Worm (Caenorhabditis elegans) whole organism, L1 larva: ENCODE results near the gene K08H2.3.
A peak's percentile ranks its signal among the peaks of the same experiment; 100 is the strongest.

Experiments used
- C04F5.9 ChIP-seq: sonication (generic microtip); optimal IDR thresholded peaks from 2 replicates; lab custom pipeline; 2016; ENCODE audit warnings: missing genetic modification characterization, missing compliant biosample characterization
- aha-1 ChIP-seq: fragments of 150-350 bp; optimal IDR thresholded peaks from 2 replicates; lab custom pipeline; 2014; ENCODE audit warnings: missing biosample characterization, missing genetic modification characterization
- alr-1 ChIP-seq: fragments of 200-800 bp; sonication (Bioruptor generic); optimal IDR thresholded peaks from 2 replicates; lab custom pipeline; 2018; ENCODE audit warnings: borderline replicate concordance, mild to moderate bottlenecking, missing genetic modification characterization, missing compliant biosample characterization
- ama-1 ChIP-seq: fragments of 150-350 bp; optimal IDR thresholded peaks from 2 replicates; lab custom pipeline; 2014
- ceh-8 ChIP-seq: fragments of 200-800 bp; sonication (Bioruptor generic); optimal IDR thresholded peaks from 2 replicates; lab custom pipeline; 2018; ENCODE audit warnings: mild to moderate bottlenecking, missing genetic modification characterization, moderate library complexity, missing compliant biosample characterization
- ceh-82 ChIP-seq, 3 experiments: fragments of 150-350 bp in 1 of 3; sonication (generic microtip) in 2 of 3; optimal IDR thresholded peaks; 2 replicates each; lab custom pipeline; 2014 to 2017; ENCODE audit warnings: missing biosample characterization in 3 of 3, missing genetic modification characterization in 3 of 3
- dpl-1 ChIP-seq, 3 experiments: fragments of 150-350 bp in 2 of 3; sonication (generic microtip) in 1 of 3; optimal IDR thresholded peaks; 2 replicates each; lab custom pipeline; 2014 to 2017; ENCODE audit warnings: missing biosample characterization in 3 of 3, missing genetic modification characterization in 3 of 3, missing genetic modification reagents in 3 of 3
- dsc-1 ChIP-seq: sonication (generic microtip); optimal IDR thresholded peaks from 2 replicates; lab custom pipeline; 2016; ENCODE audit warnings: mild to moderate bottlenecking, missing genetic modification characterization, missing compliant biosample characterization
- efl-1 ChIP-seq, 4 experiments: fragments of 150-350 bp; optimal IDR thresholded peaks in 3 of 4; peaks in 1 of 4; 1 replicate in 1 of 4; 2 replicates in 3 of 4; lab custom pipeline; 2014; ENCODE audit warnings: missing biosample characterization in 2 of 4, missing genetic modification characterization in 2 of 4, missing genetic modification reagents in 2 of 4
- efl-3 ChIP-seq: fragments of 200-800 bp; sonication (Bioruptor generic); optimal IDR thresholded peaks from 2 replicates; lab custom pipeline; 2018; ENCODE audit warnings: mild to moderate bottlenecking, missing genetic modification characterization, missing compliant biosample characterization
- egl-13 ChIP-seq: sonication (generic microtip); optimal IDR thresholded peaks from 2 replicates; lab custom pipeline; 2016; ENCODE audit warnings: missing genotype, missing genetic modification reagents, missing genetic modification characterization, missing compliant biosample characterization
- elt-3 ChIP-seq, 6 experiments: fragments of 150-350 bp in 1 of 6; sonication (generic microtip); optimal IDR thresholded peaks; 2 replicates each; lab custom pipeline; 2017 to 2018; ENCODE audit warnings: missing biosample characterization in 6 of 6, missing genetic modification characterization in 6 of 6, inconsistent platforms in 1 of 6
- fkh-10 ChIP-seq: sonication (generic microtip); optimal IDR thresholded peaks from 2 replicates; lab custom pipeline; 2017; ENCODE audit warnings: missing biosample characterization, missing genetic modification reagents, missing genetic modification characterization
- fkh-4 ChIP-seq: sonication (generic microtip); optimal IDR thresholded peaks from 2 replicates; lab custom pipeline; 2016; ENCODE audit warnings: missing compliant biosample characterization, missing genetic modification characterization, borderline replicate concordance
- fkh-8 ChIP-seq: sonication (generic microtip); optimal IDR thresholded peaks from 2 replicates; lab custom pipeline; 2016; ENCODE audit warnings: mild to moderate bottlenecking, missing genetic modification characterization, missing compliant biosample characterization
- fos-1 ChIP-seq: fragments of 150-350 bp; optimal IDR thresholded peaks from 2 replicates; lab custom pipeline; 2014; ENCODE audit warnings: missing biosample characterization, missing genetic modification characterization
- jun-1 ChIP-seq: fragments of 150-350 bp; optimal IDR thresholded peaks from 2 replicates; lab custom pipeline; 2014; ENCODE audit warnings: missing biosample characterization, missing genetic modification reagents, missing genetic modification characterization
- lin-13 ChIP-seq: fragments of 150-350 bp; optimal IDR thresholded peaks from 2 replicates; lab custom pipeline; 2014; ENCODE audit warnings: missing biosample characterization, missing genetic modification reagents, missing genetic modification characterization
- lin-39 ChIP-seq: fragments of 150-350 bp; optimal IDR thresholded peaks from 2 replicates; lab custom pipeline; 2014; ENCODE audit warnings: missing biosample characterization, missing genetic modification reagents, missing genetic modification characterization
- lir-3 ChIP-seq: sonication (generic microtip); optimal IDR thresholded peaks from 2 replicates; lab custom pipeline; 2016; ENCODE audit warnings: mild to moderate bottlenecking, missing genetic modification characterization, moderate library complexity, missing compliant biosample characterization; ENCODE audit not compliant: poor library complexity
- mdl-1 ChIP-seq, 2 experiments: fragments of 150-350 bp; optimal IDR thresholded peaks; 2 replicates each; lab custom pipeline; 2014 to 2017; ENCODE audit warnings: missing biosample characterization in 2 of 2, missing genetic modification characterization in 2 of 2, inconsistent platforms in 1 of 2
- mep-1 ChIP-seq: fragments of 150-350 bp; optimal IDR thresholded peaks from 2 replicates; lab custom pipeline; 2014; ENCODE audit warnings: missing biosample characterization, missing genetic modification characterization
- nhr-12 ChIP-seq: sonication (generic microtip); optimal IDR thresholded peaks from 2 replicates; lab custom pipeline; 2017; ENCODE audit warnings: missing biosample characterization, missing genetic modification characterization
- nhr-20 ChIP-seq: sonication (generic microtip); optimal IDR thresholded peaks from 2 replicates; lab custom pipeline; 2016; ENCODE audit warnings: mild to moderate bottlenecking, missing genetic modification characterization, missing compliant biosample characterization
- nhr-237 ChIP-seq: fragments of 150-350 bp; optimal IDR thresholded peaks from 2 replicates; lab custom pipeline; 2014; ENCODE audit warnings: missing biosample characterization, missing genetic modification characterization
- nhr-28 ChIP-seq: fragments of 150-350 bp; optimal IDR thresholded peaks from 2 replicates; lab custom pipeline; 2014; ENCODE audit warnings: missing biosample characterization, missing genetic modification characterization
- nhr-71 ChIP-seq: sonication (generic microtip); optimal IDR thresholded peaks from 2 replicates; lab custom pipeline; 2016; ENCODE audit warnings: mild to moderate bottlenecking, missing genetic modification characterization, moderate library complexity, missing compliant biosample characterization
- nhr-76 ChIP-seq: sonication (generic microtip); optimal IDR thresholded peaks from 2 replicates; lab custom pipeline; 2017; ENCODE audit warnings: missing biosample characterization, missing genetic modification characterization
- nhr-77 ChIP-seq: fragments of 150-350 bp; optimal IDR thresholded peaks from 2 replicates; lab custom pipeline; 2014; ENCODE audit warnings: missing biosample characterization, missing genetic modification characterization
- nhr-84 ChIP-seq: sonication (generic microtip); optimal IDR thresholded peaks from 2 replicates; lab custom pipeline; 2017; ENCODE audit warnings: missing biosample characterization, missing genetic modification characterization
- nhr-90 ChIP-seq: sonication (generic microtip); optimal IDR thresholded peaks from 2 replicates; lab custom pipeline; 2016; ENCODE audit warnings: mild to moderate bottlenecking, missing genetic modification characterization, missing compliant biosample characterization; ENCODE audit not compliant: poor library complexity
- pax-3 ChIP-seq: fragments of 200-800 bp; sonication (Bioruptor generic); optimal IDR thresholded peaks from 2 replicates; lab custom pipeline; 2018; ENCODE audit warnings: mild to moderate bottlenecking, missing genetic modification characterization, moderate library complexity, missing compliant biosample characterization
- pqm-1 ChIP-seq: sonication (generic microtip); optimal IDR thresholded peaks from 3 replicates; lab custom pipeline; 2017; ENCODE audit warnings: missing biosample characterization, missing genetic modification characterization
- rnt-1 ChIP-seq: sonication (generic microtip); optimal IDR thresholded peaks from 2 replicates; lab custom pipeline; 2016; ENCODE audit warnings: mild to moderate bottlenecking, missing genetic modification characterization, moderate library complexity, missing compliant biosample characterization
- skn-1 ChIP-seq: fragments of 150-350 bp; optimal IDR thresholded peaks from 2 replicates; lab custom pipeline; 2014; ENCODE audit warnings: missing biosample characterization, missing genetic modification characterization
- snu-23 ChIP-seq: sonication (generic microtip); optimal IDR thresholded peaks from 2 replicates; lab custom pipeline; 2016; ENCODE audit warnings: missing genetic modification characterization, missing compliant biosample characterization
- sptf-1 ChIP-seq: fragments of 150-350 bp; optimal IDR thresholded peaks from 2 replicates; lab custom pipeline; 2014; ENCODE audit warnings: missing biosample characterization, missing genetic modification characterization
- sup-37 ChIP-seq: fragments of 200-800 bp; sonication (Bioruptor generic); optimal IDR thresholded peaks from 2 replicates; lab custom pipeline; 2018; ENCODE audit warnings: mild to moderate bottlenecking, missing genetic modification characterization, missing compliant biosample characterization
- tlp-1 ChIP-seq: fragments of 150-350 bp; optimal IDR thresholded peaks from 2 replicates; lab custom pipeline; 2014; ENCODE audit warnings: missing biosample characterization, missing genetic modification characterization
- unc-130 ChIP-seq: fragments of 150-350 bp; optimal IDR thresholded peaks from 2 replicates; lab custom pipeline; 2017; ENCODE audit warnings: missing biosample characterization, missing genetic modification characterization, inconsistent platforms
- unc-30 ChIP-seq: sonication (generic microtip); optimal IDR thresholded peaks from 2 replicates; lab custom pipeline; 2017; ENCODE audit warnings: missing biosample characterization, missing genetic modification characterization
- zag-1 ChIP-seq: fragments of 150-350 bp; optimal IDR thresholded peaks from 2 replicates; lab custom pipeline; 2014; ENCODE audit warnings: missing biosample characterization, missing genetic modification characterization
- zip-4 ChIP-seq: fragments of 200-800 bp; sonication (Bioruptor generic); optimal IDR thresholded peaks from 2 replicates; lab custom pipeline; 2018; ENCODE audit warnings: mild to moderate bottlenecking, missing genetic modification characterization, moderate library complexity, missing compliant biosample characterization
- ztf-4 ChIP-seq: fragments of 150-350 bp; optimal IDR thresholded peaks from 2 replicates; lab custom pipeline; 2014; ENCODE audit warnings: missing biosample characterization, missing genetic modification characterization

K08H2.3 gene

DNA sequence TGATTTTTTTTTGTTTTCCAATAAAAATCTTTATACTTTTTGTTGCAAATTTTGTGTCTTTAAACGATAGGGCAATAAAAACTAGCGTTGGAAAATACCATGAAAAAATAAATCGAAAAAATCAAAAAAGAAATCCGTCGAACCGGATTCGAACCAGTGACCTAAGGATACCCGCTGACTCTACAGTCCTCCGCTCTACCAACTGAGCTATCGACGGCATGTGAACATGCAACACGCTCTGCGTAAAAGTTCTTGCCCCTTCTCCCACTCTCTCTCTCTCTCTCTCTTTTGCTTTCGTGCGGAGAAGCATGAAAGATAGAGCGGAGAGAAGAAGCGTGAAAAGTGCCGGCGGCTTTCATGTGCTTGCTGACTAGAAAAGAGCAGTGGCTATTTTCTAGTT, 27.3 kb downstream of the K08H2.3 start (continued):
- TF ChIP-seq skn-1 (tag; lab: Kevin White, UChicago) = peak; percentile 37
- TF ChIP-seq egl-13 (tag; lab: Kevin White, UChicago) = no peak
- TF ChIP-seq fkh-8 (tag; lab: Kevin White, UChicago) = peak; percentile 12
- TF ChIP-seq snu-23 (GFP tag; lab: Kevin White, UChicago) = peak; percentile 69
- TF ChIP-seq elt-3 (tag; optimal IDR thresholded peaks at IDR 0.05; lab: Kevin White, UChicago) = no peak
- peak in 1 of 2 experiments; percentile 44 for TF ChIP-seq mdl-1 (tag; optimal IDR thresholded peaks at IDR 0.05; lab: Kevin White, UChicago)
- TF ChIP-seq pax-3 (tag; lab: Kevin White, UChicago) = no peak
- no peak for TF ChIP-seq alr-1 (tag; lab: Kevin White, UChicago)
- no peak for TF ChIP-seq unc-30 (tag; lab: Kevin White, UChicago)
- no peak for TF ChIP-seq aha-1 (tag; lab: Kevin White, UChicago)
- no peak for TF ChIP-seq sup-37 (GFP tag; lab: Kevin White, UChicago)
- no peak for TF ChIP-seq nhr-237
- no peak for TF ChIP-seq nhr-77
- peak in 1 of 2 experiments; percentile 1 for TF ChIP-seq efl-1 (optimal IDR thresholded peaks at IDR 0.05; lab: Kevin White, UChicago)
- TF ChIP-seq efl-1 (GFP tag; optimal IDR thresholded peaks at IDR 0.05 in 1 of 2; lab: Kevin White, UChicago) = peak in 1 of 2 experiments; percentile 58
- no peak for TF ChIP-seq zip-4 (GFP tag; lab: Kevin White, UChicago)
- no peak for TF ChIP-seq ceh-8 (GFP tag; lab: Kevin White, UChicago)
- peak in 2 of 3 experiments; percentile 30 to 45 for TF ChIP-seq ceh-82 (tag; optimal IDR thresholded peaks at IDR 0.05; lab: Kevin White, UChicago)
- TF ChIP-seq lin-39 (tag; lab: Kevin White, UChicago) = no peak
- no peak for TF ChIP-seq dpl-1 (GFP tag; optimal IDR thresholded peaks at IDR 0.05; lab: Kevin White, UChicago)
- TF ChIP-seq sptf-1 (tag; lab: Kevin White, UChicago) = no peak
- TF ChIP-seq nhr-76 = no peak
- peak; percentile 73 for TF ChIP-seq rnt-1 (tag; lab: Kevin White, UChicago)
- TF ChIP-seq nhr-20 (tag; lab: Kevin White, UChicago) = peak; percentile 68
- TF ChIP-seq efl-3 (GFP tag; lab: Kevin White, UChicago) = no peak
- no peak for TF ChIP-seq nhr-28 (tag; lab: Kevin White, UChicago)
- TF ChIP-seq nhr-12 (tag; lab: Kevin White, UChicago) = no peak
- TF ChIP-seq jun-1 (tag; lab: Kevin White, UChicago) = peak; percentile 54
- peak; percentile 20 for TF ChIP-seq lir-3 (tag; lab: Kevin White, UChicago)
- TF ChIP-seq mep-1 (tag; lab: Kevin White, UChicago) = peak; percentile 51
- no peak for TF ChIP-seq C04F5.9 (tag; lab: Kevin White, UChicago)
- no peak for TF ChIP-seq unc-130
- no peak for TF ChIP-seq ztf-4 (tag; lab: Kevin White, UChicago)
- no peak for TF ChIP-seq lin-13 (GFP tag; lab: Kevin White, UChicago)
- no peak for TF ChIP-seq fkh-4 (tag; lab: Kevin White, UChicago)
- TF ChIP-seq nhr-84 = no peak
- TF ChIP-seq pqm-1 = no peak
- no peak for TF ChIP-seq zag-1 (tag; lab: Kevin White, UChicago)
- TF ChIP-seq nhr-71 (tag; lab: Kevin White, UChicago) = peak; percentile 68
- TF ChIP-seq fkh-10 = no peak
- TF ChIP-seq fos-1 (tag; lab: Kevin White, UChicago) = peak; percentile 43
- no peak for TF ChIP-seq tlp-1 (tag; lab: Kevin White, UChicago)
- no peak for TF ChIP-seq ama-1 (lab: Kevin White, UChicago)
- TF ChIP-seq nhr-90 (tag; lab: Kevin White, UChicago) = peak; percentile 27
- peak; percentile 79 for TF ChIP-seq dsc-1 (tag; lab: Kevin White, UChicago)
